Fruit fly (Drosophila melanogaster) whole organism, wandering third instar larva: Measurements from ENCODE around the gene CG12589.

Experiments
- Abd-B ChIP-seq: fragments of >200 bp; optimal IDR thresholded peaks from 2 replicates; lab custom pipeline; 2017; ENCODE audit warnings: missing biosample characterization, missing genetic modification characterization
- CG9705 ChIP-seq: fragments of 200-800 bp; sonication (Bioruptor generic); optimal IDR thresholded peaks from 2 replicates; lab custom pipeline; 2018; ENCODE audit warnings: missing biosample characterization, mild to moderate bottlenecking, missing genetic modification characterization
- Hr83 ChIP-seq: fragments of 200-300 bp; sonication (Bioruptor generic); optimal IDR thresholded peaks from 2 replicates; lab custom pipeline; 2016; ENCODE audit warnings: missing biosample characterization, mild to moderate bottlenecking, missing genetic modification characterization, moderate library complexity; ENCODE audit not compliant: poor library complexity, severe bottlenecking
- N ChIP-seq: fragments of >200 bp; optimal IDR thresholded peaks from 2 replicates; lab custom pipeline; 2018; ENCODE audit warnings: missing biosample characterization, missing external identifiers, missing genetic modification characterization
- OdsH ChIP-seq: fragments of 200-800 bp; sonication (Bioruptor generic); optimal IDR thresholded peaks from 2 replicates; lab custom pipeline; 2016; ENCODE audit warnings: missing biosample characterization, mild to moderate bottlenecking, missing genetic modification characterization
- dmrt93B ChIP-seq: fragments of 200-800 bp; sonication (Bioruptor generic); optimal IDR thresholded peaks from 2 replicates; lab custom pipeline; 2018; ENCODE audit warnings: missing biosample characterization, mild to moderate bottlenecking, missing genetic modification characterization
- fru ChIP-seq: fragments of 200-800 bp; sonication (Bioruptor generic); optimal IDR thresholded peaks from 3 replicates; lab custom pipeline; 2016; ENCODE audit warnings: missing biosample characterization, mild to moderate bottlenecking, missing genetic modification characterization
- lola ChIP-seq: fragments of >200 bp; optimal IDR thresholded peaks from 2 replicates; lab custom pipeline; 2017; ENCODE audit warnings: missing biosample characterization, missing genetic modification characterization
- psq ChIP-seq: fragments of 200-800 bp; sonication (Bioruptor generic); optimal IDR thresholded peaks from 3 replicates; lab custom pipeline; 2017; ENCODE audit warnings: missing biosample characterization, mild to moderate bottlenecking, missing genetic modification characterization, moderate library complexity
- sage ChIP-seq: fragments of 200-800 bp; sonication (Bioruptor generic); optimal IDR thresholded peaks from 2 replicates; lab custom pipeline; 2016; ENCODE audit warnings: missing biosample characterization, mild to moderate bottlenecking, missing genetic modification characterization
- usp ChIP-seq: fragments of >200 bp; optimal IDR thresholded peaks from 2 replicates; lab custom pipeline; 2017; ENCODE audit warnings: missing biosample characterization, missing genetic modification characterization
- woc ChIP-seq: sonication (Bioruptor generic); optimal IDR thresholded peaks from 2 replicates; lab custom pipeline; 2016; ENCODE audit warnings: missing biosample characterization, mild to moderate bottlenecking, missing genetic modification characterization

DNA sequence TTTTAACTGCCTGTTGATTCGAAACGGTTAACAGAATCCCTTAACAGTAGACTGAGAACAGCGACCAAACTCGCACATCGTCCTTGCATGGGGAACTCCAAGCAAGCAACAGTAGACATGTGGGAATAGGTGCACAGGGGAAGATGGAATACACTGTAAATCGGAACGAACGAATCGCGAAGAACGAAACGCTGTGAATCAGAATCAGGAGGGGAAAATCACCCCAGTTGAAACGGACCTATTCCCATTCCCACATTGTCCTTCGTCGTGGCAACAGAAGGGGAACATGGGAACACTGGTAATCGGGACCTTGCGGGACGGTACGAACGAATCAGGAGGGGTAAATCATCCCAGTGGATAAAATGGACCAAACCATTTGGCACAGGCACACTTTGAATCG is 11.7 kb upstream of the CG12589 start, which contains the start of gene dpr16:
- TF ChIP-seq sage (no peak), Abd-B (no peak), N (no peak), fru (GFP tag; lab: Kevin White, UChicago) (no peak), dmrt93B (no peak), OdsH (GFP tag; lab: Kevin White, UChicago) (no peak), psq (GFP tag; lab: Kevin White, UChicago) (no peak), Hr83 (no peak), usp (GFP tag; lab: Kevin White, UChicago) (no peak), woc (GFP tag; lab: Kevin White, UChicago) (no peak), lola (GFP tag; lab: Kevin White, UChicago) (no peak), CG9705 (GFP tag; lab: Kevin White, UChicago) (no peak)
